Worm (Caenorhabditis elegans) whole organism, late embryonic: ENCODE measurements around the gene T24H10.5.
A peak's percentile ranks its signal among the peaks of the same experiment; 100 is the strongest.

Experiments used
- C08G9.2 ChIP-seq: sonication (generic microtip); optimal IDR thresholded peaks from 2 replicates; lab custom pipeline; 2016; ENCODE audit warnings: mild to moderate bottlenecking, missing genetic modification characterization, moderate library complexity, missing compliant biosample characterization
- F13H6.1 ChIP-seq: sonication (generic microtip); optimal IDR thresholded peaks from 2 replicates; lab custom pipeline; 2016; ENCODE audit warnings: missing genetic modification characterization, missing compliant biosample characterization
- K02D7.2 ChIP-seq: sonication (generic microtip); optimal IDR thresholded peaks from 2 replicates; lab custom pipeline; 2017; ENCODE audit warnings: mild to moderate bottlenecking, missing genetic modification characterization, missing compliant biosample characterization
- K09A11.1 ChIP-seq: sonication (generic microtip); optimal IDR thresholded peaks from 2 replicates; lab custom pipeline; 2017; ENCODE audit warnings: antibody characterized with exemption, mild to moderate bottlenecking, missing genetic modification characterization, missing compliant biosample characterization; ENCODE audit not compliant: insufficient read depth
- ceh-14 ChIP-seq: sonication (generic microtip); optimal IDR thresholded peaks from 2 replicates; lab custom pipeline; 2016; ENCODE audit warnings: missing genotype, missing genetic modification characterization, missing compliant biosample characterization
- ceh-18 ChIP-seq: sonication (generic microtip); optimal IDR thresholded peaks from 2 replicates; lab custom pipeline; 2016; ENCODE audit warnings: missing genetic modification characterization, missing compliant biosample characterization
- ceh-2 ChIP-seq: sonication (generic microtip); optimal IDR thresholded peaks from 2 replicates; lab custom pipeline; 2016; ENCODE audit warnings: missing genotype, missing genetic modification characterization, missing compliant biosample characterization
- ceh-24 ChIP-seq: sonication (generic microtip); optimal IDR thresholded peaks from 2 replicates; lab custom pipeline; 2016; ENCODE audit warnings: mild to moderate bottlenecking, missing genetic modification characterization, missing compliant biosample characterization
- ceh-30 ChIP-seq: fragments of 150-350 bp; optimal IDR thresholded peaks from 2 replicates; lab custom pipeline; 2014; ENCODE audit warnings: missing biosample characterization, missing genetic modification characterization
- ceh-31 ChIP-seq: sonication (generic microtip); optimal IDR thresholded peaks from 2 replicates; lab custom pipeline; 2016; ENCODE audit warnings: missing genetic modification characterization, missing compliant biosample characterization
- ceh-45 ChIP-seq: fragments of 200-800 bp; sonication (Bioruptor generic); IDR thresholded peaks from 2 replicates; pipeline ENCODE4 v1.3.6; 2022; ENCODE audit warnings: missing genetic modification reagents, missing genetic modification characterization, missing compliant biosample characterization
- ceh-48 ChIP-seq: sonication (generic microtip); optimal IDR thresholded peaks from 2 replicates; lab custom pipeline; 2016; ENCODE audit warnings: missing genetic modification characterization, inconsistent platforms, missing compliant biosample characterization
- dve-1 ChIP-seq: sonication (generic microtip); optimal IDR thresholded peaks from 2 replicates; lab custom pipeline; 2017; ENCODE audit warnings: antibody characterized with exemption, mild to moderate bottlenecking, missing genetic modification characterization, missing compliant biosample characterization
- elt-4 ChIP-seq: sonication (generic microtip); optimal IDR thresholded peaks from 2 replicates; lab custom pipeline; 2016; ENCODE audit warnings: missing genetic modification characterization, missing compliant biosample characterization
- ets-4 ChIP-seq: sonication (generic microtip); optimal IDR thresholded peaks from 2 replicates; lab custom pipeline; 2016; ENCODE audit warnings: missing genetic modification characterization, missing compliant biosample characterization
- gmeb-2 ChIP-seq: sonication (generic microtip); optimal IDR thresholded peaks from 2 replicates; lab custom pipeline; 2016; ENCODE audit warnings: missing genetic modification characterization, inconsistent platforms, missing compliant biosample characterization
- hlh-15 ChIP-seq: sonication (generic microtip); optimal IDR thresholded peaks from 2 replicates; lab custom pipeline; 2016; ENCODE audit warnings: missing genetic modification characterization, missing compliant biosample characterization
- hlh-30 ChIP-seq: sonication (generic microtip); optimal IDR thresholded peaks from 2 replicates; lab custom pipeline; 2017; ENCODE audit warnings: antibody characterized with exemption, missing genetic modification characterization, missing compliant biosample characterization; ENCODE audit not compliant: insufficient read depth
- hlh-6 ChIP-seq: sonication (generic microtip); optimal IDR thresholded peaks from 2 replicates; lab custom pipeline; 2016; ENCODE audit warnings: missing genotype, missing genetic modification characterization, missing compliant biosample characterization
- hlh-8 ChIP-seq: sonication (generic microtip); optimal IDR thresholded peaks from 2 replicates; lab custom pipeline; 2016; ENCODE audit warnings: missing genotype, missing genetic modification characterization, missing compliant biosample characterization
- lim-6 ChIP-seq: sonication (generic microtip); optimal IDR thresholded peaks from 2 replicates; lab custom pipeline; 2016; ENCODE audit warnings: missing genetic modification characterization, missing compliant biosample characterization
- mec-3 ChIP-seq: sonication (generic microtip); optimal IDR thresholded peaks from 2 replicates; lab custom pipeline; 2016; ENCODE audit warnings: borderline replicate concordance, missing genetic modification characterization, missing compliant biosample characterization
- npax-4 ChIP-seq: sonication (generic microtip); optimal IDR thresholded peaks from 2 replicates; lab custom pipeline; 2016; ENCODE audit warnings: missing genetic modification characterization, missing compliant biosample characterization
- pag-3 ChIP-seq: sonication (generic microtip); optimal IDR thresholded peaks from 2 replicates; lab custom pipeline; 2016; ENCODE audit warnings: missing compliant biosample characterization, missing genetic modification characterization, borderline replicate concordance
- pat-9 ChIP-seq: fragments of 200-800 bp; sonication (Bioruptor generic); optimal IDR thresholded peaks from 2 replicates; lab custom pipeline; 2018; ENCODE audit warnings: mild to moderate bottlenecking, missing genetic modification characterization, moderate library complexity, missing compliant biosample characterization
- pha-4 ChIP-seq: fragments of 150-350 bp; optimal IDR thresholded peaks from 2 replicates; lab custom pipeline; 2018; ENCODE audit warnings: missing biosample characterization, missing genetic modification reagents, missing genetic modification characterization
- pqm-1 ChIP-seq: sonication (generic microtip); optimal IDR thresholded peaks from 2 replicates; lab custom pipeline; 2016; ENCODE audit warnings: missing genetic modification characterization, missing compliant biosample characterization
- pros-1 ChIP-seq: fragments of 150-350 bp; optimal IDR thresholded peaks from 2 replicates; lab custom pipeline; 2014; ENCODE audit warnings: missing biosample characterization, missing genetic modification reagents, missing genetic modification characterization
- ref-2 ChIP-seq: sonication (generic microtip); optimal IDR thresholded peaks from 2 replicates; lab custom pipeline; 2016; ENCODE audit warnings: missing genetic modification characterization, missing compliant biosample characterization
- sdc-2 ChIP-seq: sonication (generic microtip); optimal IDR thresholded peaks from 2 replicates; lab custom pipeline; 2016; ENCODE audit warnings: missing genotype, missing genetic modification characterization, missing compliant biosample characterization
- sox-2 ChIP-seq: fragments of 200-800 bp; sonication (Bioruptor generic); IDR thresholded peaks from 2 replicates; pipeline ENCODE4 v1.3.6; 2022; ENCODE audit warnings: missing genetic modification reagents, missing genetic modification characterization, missing compliant biosample characterization
- tbx-2 ChIP-seq: sonication (generic microtip); optimal IDR thresholded peaks from 2 replicates; lab custom pipeline; 2016; ENCODE audit warnings: missing genetic modification characterization, missing compliant biosample characterization
- tbx-7 ChIP-seq: sonication (generic microtip); optimal IDR thresholded peaks from 2 replicates; lab custom pipeline; 2016; ENCODE audit warnings: missing genotype, missing genetic modification characterization, missing compliant biosample characterization
- ztf-16 ChIP-seq: sonication (generic microtip); optimal IDR thresholded peaks from 2 replicates; lab custom pipeline; 2017; ENCODE audit warnings: missing genetic modification characterization, missing compliant biosample characterization

The T24H10.5 gene

ce11 chrII:9112851-9113250, 12.0 kb downstream of the T24H10.5 start, which contains the start of gene jun-1 (continued):
- no peak for TF ChIP-seq elt-4
- no peak for TF ChIP-seq sox-2 (GFP tag; lab: Robert Waterston, UW)
- TF ChIP-seq ceh-45 (GFP tag; lab: Robert Waterston, UW) = no peak
- no peak for TF ChIP-seq ztf-16 (tag; lab: Kevin White, UChicago)
- TF ChIP-seq ceh-48 (tag; lab: Kevin White, UChicago) = no peak
- TF ChIP-seq pros-1 (tag; lab: Kevin White, UChicago) = peak; percentile 44
- TF ChIP-seq ceh-24 (tag; lab: Kevin White, UChicago) = no peak
- no peak for TF ChIP-seq gmeb-2 (tag; lab: Kevin White, UChicago)
- no peak for TF ChIP-seq npax-4
- TF ChIP-seq tbx-2 (tag; lab: Kevin White, UChicago) = peak; percentile 58
- TF ChIP-seq dve-1 (tag; lab: Kevin White, UChicago) = peak; percentile 72
- TF ChIP-seq, all 69 proteins: peak for 15

- TF ChIP-seq hlh-30 (peak; percentile 49), K02D7.2 (no peak)
- TF ChIP-seq, all 69 proteins: peak for 1
These were observed 12.9 kb downstream of the T24H10.5 start for ce11 chrII:9113759-9114158.

ce11 chrII:9114972-9115371, 14.1 kb downstream of the T24H10.5 start:
- TF ChIP-seq dve-1 (tag; lab: Kevin White, UChicago) (no peak), mec-3 (tag; lab: Kevin White, UChicago) (no peak)

- TF ChIP-seq dve-1 (tag; lab: Kevin White, UChicago) (no peak), pag-3 (no peak), sdc-2 (no peak), ref-2 (no peak), ceh-18 (tag; lab: Kevin White, UChicago) (no peak), tbx-7 (tag; lab: Kevin White, UChicago) (no peak), hlh-30 (no peak), npax-4 (no peak), ceh-48 (tag; lab: Kevin White, UChicago) (no peak), ceh-30 (no peak), hlh-8 (tag; lab: Kevin White, UChicago) (no peak), hlh-15 (tag; lab: Kevin White, UChicago) (no peak), ets-4 (tag; lab: Kevin White, UChicago) (no peak)
These were observed 14.7 kb downstream of the T24H10.5 start for ce11 chrII:9115644-9116043.

ce11 chrII:9116404-9116803, 15.5 kb downstream of the T24H10.5 start:
- TF ChIP-seq K02D7.2 (no peak), ceh-2 (no peak), ceh-31 (tag; lab: Kevin White, UChicago) (no peak), npax-4 (no peak), C08G9.2 (tag; lab: Kevin White, UChicago) (no peak), hlh-6 (tag; lab: Kevin White, UChicago) (no peak), ceh-14 (tag; lab: Kevin White, UChicago) (no peak), gmeb-2 (tag; lab: Kevin White, UChicago) (no peak), F13H6.1 (no peak), pqm-1 (tag; lab: Kevin White, UChicago) (no peak), ceh-18 (tag; lab: Kevin White, UChicago) (no peak), K09A11.1 (tag; lab: Kevin White, UChicago) (no peak), pag-3 (no peak), lim-6 (tag; lab: Kevin White, UChicago) (no peak), pha-4 (tag; lab: Kevin White, UChicago) (no peak)

- TF ChIP-seq pat-9 = no peak
These were observed 16.9 kb downstream of the T24H10.5 start for ce11 chrII:9117789-9118242.
